Fruit fly (Drosophila melanogaster) whole organism, embryonic: ENCODE results near the gene Col4a1.

Source experiments
- ATbp ChIP-seq: fragments of 200-800 bp; sonication (Bioruptor generic); optimal IDR thresholded peaks from 2 replicates; lab custom pipeline; 2017; ENCODE audit warnings: missing biosample characterization, mild to moderate bottlenecking, missing genetic modification characterization, missing genetic modification reagents
- Ada2b ChIP-seq: fragments of 200-800 bp; sonication (Bioruptor generic); IDR thresholded peaks from 2 replicates; pipeline ENCODE4 v1.3.6; 2022; ENCODE audit warnings: missing biosample characterization, missing genetic modification characterization
- Atf3 ChIP-seq: fragments of 200-800 bp; sonication (Bioruptor generic); optimal IDR thresholded peaks from 3 replicates; lab custom pipeline; 2016; ENCODE audit warnings: missing biosample characterization, missing genetic modification characterization
- B-H2 ChIP-seq: fragments of 200-800 bp; sonication (Bioruptor generic); optimal IDR thresholded peaks from 2 replicates; lab custom pipeline; 2018; ENCODE audit warnings: missing biosample characterization, mild to moderate bottlenecking, missing genetic modification characterization
- CG13775 ChIP-seq: fragments of 200-800 bp; sonication (Bioruptor generic); optimal IDR thresholded peaks from 3 replicates; lab custom pipeline; 2017; ENCODE audit warnings: missing biosample characterization, mild to moderate bottlenecking, missing genetic modification characterization
- CG15269 ChIP-seq: fragments of 200-800 bp; sonication (Bioruptor generic); optimal IDR thresholded peaks from 2 replicates; lab custom pipeline; 2018; ENCODE audit warnings: missing biosample characterization, mild to moderate bottlenecking, missing genetic modification characterization, moderate library complexity
- CG17361 ChIP-seq: fragments of 200-800 bp; sonication (Bioruptor generic); IDR thresholded peaks from 3 replicates; pipeline ENCODE4 v1.3.6; 2022; ENCODE audit warnings: missing biosample characterization, missing genetic modification characterization
- CG2199 ChIP-seq: fragments of 200-800 bp; sonication (Bioruptor generic); IDR thresholded peaks from 3 replicates; pipeline ENCODE4 v1.3.6; 2022; ENCODE audit warnings: missing biosample characterization, missing genetic modification characterization
- CG32532 ChIP-seq: fragments of 200-800 bp; sonication (Bioruptor generic); IDR thresholded peaks from 2 replicates; pipeline ENCODE4 v1.3.6; 2022; ENCODE audit warnings: missing biosample characterization, missing genetic modification characterization
- CG32767 ChIP-seq: fragments of 200-800 bp; sonication (Bioruptor generic); IDR thresholded peaks from 2 replicates; pipeline ENCODE4 v1.3.6; 2022; ENCODE audit warnings: missing biosample characterization, missing genetic modification characterization
- CG4404 ChIP-seq: fragments of 200-800 bp; sonication (Bioruptor generic); IDR thresholded peaks from 2 replicates; pipeline ENCODE4 v1.3.6; 2022; ENCODE audit warnings: missing biosample characterization, missing genetic modification characterization
- CG6272 ChIP-seq: fragments of 200-800 bp; sonication (Bioruptor generic); IDR thresholded peaks from 2 replicates; pipeline ENCODE4 v1.3.6; 2022; ENCODE audit warnings: missing biosample characterization, missing genetic modification characterization
- CG6683 ChIP-seq: fragments of 200-800 bp; sonication (Bioruptor generic); optimal IDR thresholded peaks from 2 replicates; lab custom pipeline; 2017; ENCODE audit warnings: missing biosample characterization, mild to moderate bottlenecking, missing genetic modification characterization, missing genetic modification reagents
- CG6791 ChIP-seq: fragments of 200-800 bp; sonication (Bioruptor generic); IDR thresholded peaks from 3 replicates; pipeline ENCODE4 v1.3.6; 2022; ENCODE audit warnings: missing biosample characterization, missing genetic modification characterization; ENCODE audit not compliant: partially characterized antibody
- CG7786 ChIP-seq: fragments of 200-800 bp; sonication (Bioruptor generic); optimal IDR thresholded peaks from 2 replicates; lab custom pipeline; 2016; ENCODE audit warnings: missing biosample characterization, missing genetic modification characterization
- CG8359 ChIP-seq: fragments of 200-800 bp; sonication (Bioruptor generic); optimal IDR thresholded peaks from 2 replicates; lab custom pipeline; 2017; ENCODE audit warnings: missing biosample characterization, mild to moderate bottlenecking, missing genetic modification characterization, borderline replicate concordance
- CG9727 ChIP-seq: fragments of 200-800 bp; sonication (Bioruptor generic); optimal IDR thresholded peaks from 3 replicates; lab custom pipeline; 2017; ENCODE audit warnings: missing biosample characterization, mild to moderate bottlenecking, missing genetic modification characterization
- CkIIα-i1 ChIP-seq: fragments of 200-800 bp; sonication (Bioruptor generic); IDR thresholded peaks from 2 replicates; pipeline ENCODE4 v1.3.6; 2022; ENCODE audit warnings: missing biosample characterization, missing genetic modification characterization
- Dad ChIP-seq: fragments of 200-800 bp; sonication (Bioruptor generic); optimal IDR thresholded peaks from 3 replicates; lab custom pipeline; 2016; ENCODE audit warnings: missing biosample characterization, missing genetic modification characterization
- Drgx ChIP-seq: fragments of 200-800 bp; sonication (Bioruptor generic); IDR thresholded peaks from 2 replicates; pipeline ENCODE4 v1.3.6; 2022; ENCODE audit warnings: missing biosample characterization, missing genetic modification characterization
- Hey ChIP-seq: fragments of 200-800 bp; sonication (Bioruptor generic); optimal IDR thresholded peaks from 3 replicates; lab custom pipeline; 2018; ENCODE audit warnings: missing biosample characterization, mild to moderate bottlenecking, missing genetic modification characterization
- Hmx ChIP-seq: fragments of 200-800 bp; sonication (Bioruptor generic); optimal IDR thresholded peaks from 2 replicates; lab custom pipeline; 2016; ENCODE audit warnings: missing biosample characterization, missing genetic modification characterization
- Hr51 ChIP-seq, 2 experiments: fragments of 200-800 bp; sonication (Bioruptor generic); optimal IDR thresholded peaks; 2 replicates in 1 of 2; 3 replicates in 1 of 2; lab custom pipeline; 2016 to 2018; ENCODE audit warnings: missing biosample characterization in 2 of 2, missing genetic modification characterization in 2 of 2, mild to moderate bottlenecking in 1 of 2, moderate library complexity in 1 of 2
- Hsf ChIP-seq: fragments of 200-800 bp; sonication (Bioruptor generic); optimal IDR thresholded peaks from 3 replicates; lab custom pipeline; 2016; ENCODE audit warnings: missing biosample characterization, missing genetic modification characterization
- Jarid2 ChIP-seq: fragments of 200-800 bp; sonication (Bioruptor generic); optimal IDR thresholded peaks from 3 replicates; lab custom pipeline; 2017; ENCODE audit warnings: mild to moderate bottlenecking, missing biosample characterization, missing genetic modification reagents, missing genetic modification characterization
- MESR4 ChIP-seq: fragments of 200-800 bp; sonication (Bioruptor generic); optimal IDR thresholded peaks from 2 replicates; lab custom pipeline; 2018; ENCODE audit warnings: missing biosample characterization, mild to moderate bottlenecking, missing genetic modification characterization, moderate library complexity
- Nf-YA ChIP-seq: fragments of 200-800 bp; sonication (Bioruptor generic); IDR thresholded peaks from 2 replicates; pipeline ENCODE4 v1.3.6; 2022; ENCODE audit warnings: missing biosample characterization, missing genetic modification characterization
- Rfx ChIP-seq: fragments of 200-800 bp; sonication (Bioruptor generic); IDR thresholded peaks from 2 replicates; pipeline ENCODE4 v1.3.6; 2022; ENCODE audit warnings: missing biosample characterization, missing genetic modification characterization
- Rx ChIP-seq: fragments of 200-800 bp; sonication (Bioruptor generic); IDR thresholded peaks from 2 replicates; pipeline ENCODE4 v1.3.6; 2022; ENCODE audit warnings: missing biosample characterization, missing genetic modification characterization
- Taf1 ChIP-seq: fragments of 200-800 bp; sonication (Bioruptor generic); IDR thresholded peaks from 2 replicates; pipeline ENCODE4 v1.3.6; 2022; ENCODE audit warnings: missing biosample characterization, missing genetic modification characterization
- Vsx1 ChIP-seq: fragments of 200-800 bp; sonication (Bioruptor generic); optimal IDR thresholded peaks from 2 replicates; lab custom pipeline; 2017; ENCODE audit warnings: missing biosample characterization, mild to moderate bottlenecking, missing genetic modification characterization, missing genetic modification reagents
- ab ChIP-seq: fragments of 200-800 bp; sonication (Bioruptor generic); optimal IDR thresholded peaks from 2 replicates; lab custom pipeline; 2016; ENCODE audit warnings: missing biosample characterization, missing genetic modification characterization
- bsh ChIP-seq, 2 experiments: fragments of 200-800 bp; sonication (Bioruptor generic); optimal IDR thresholded peaks; 2 replicates each; lab custom pipeline; 2017 to 2018; ENCODE audit warnings: mild to moderate bottlenecking in 2 of 2, missing biosample characterization in 2 of 2, missing genetic modification characterization in 2 of 2, moderate library complexity in 1 of 2
- btn ChIP-seq: fragments of 200-800 bp; sonication (Bioruptor generic); optimal IDR thresholded peaks from 2 replicates; lab custom pipeline; 2016; ENCODE audit warnings: missing biosample characterization, missing genetic modification characterization
- chn ChIP-seq: fragments of 200-800 bp; sonication (Bioruptor generic); optimal IDR thresholded peaks from 2 replicates; lab custom pipeline; 2016; ENCODE audit warnings: missing biosample characterization, missing genetic modification characterization
- crol ChIP-seq: fragments of 200-800 bp; sonication (Bioruptor generic); IDR thresholded peaks from 2 replicates; pipeline ENCODE4 v1.3.6; 2022; ENCODE audit warnings: missing biosample characterization, missing genetic modification characterization
- cwo ChIP-seq: fragments of 200-800 bp; sonication (Bioruptor generic); optimal IDR thresholded peaks from 3 replicates; lab custom pipeline; 2017; ENCODE audit warnings: missing biosample characterization, missing genetic modification characterization, mild to moderate bottlenecking, moderate library complexity, missing genetic modification reagents
- danr ChIP-seq: fragments of 200-800 bp; sonication (Bioruptor generic); IDR thresholded peaks from 2 replicates; pipeline ENCODE4 v1.3.6; 2022; ENCODE audit warnings: missing biosample characterization, missing genetic modification characterization
- disco-r ChIP-seq: fragments of 200-800 bp; sonication (Bioruptor generic); optimal IDR thresholded peaks from 2 replicates; lab custom pipeline; 2016; ENCODE audit warnings: missing biosample characterization, missing genetic modification characterization
- ems ChIP-seq: fragments of 200-800 bp; sonication (Bioruptor generic); optimal IDR thresholded peaks from 3 replicates; lab custom pipeline; 2016; ENCODE audit warnings: missing biosample characterization, missing genetic modification characterization
- hb ChIP-seq: fragments of 200-800 bp; sonication (Bioruptor generic); IDR thresholded peaks from 3 replicates; pipeline ENCODE4 v1.3.6; 2022; ENCODE audit warnings: missing biosample characterization, missing genetic modification characterization; ENCODE audit not compliant: partially characterized antibody
- lmd ChIP-seq: fragments of 200-800 bp; sonication (Bioruptor generic); IDR thresholded peaks from 2 replicates; pipeline ENCODE4 v1.3.6; 2022; ENCODE audit warnings: missing biosample characterization, missing genetic modification characterization
- lov ChIP-seq, 2 experiments: fragments of 200-800 bp in 1 of 2; fragments of >200 bp in 1 of 2; sonication (Bioruptor generic) in 1 of 2; IDR thresholded peaks in 1 of 2; optimal IDR thresholded peaks in 1 of 2; 2 replicates in 1 of 2; 3 replicates in 1 of 2; pipeline versions ENCODE4 v1.3.6 to Lab custom; 2017 to 2022; ENCODE audit warnings: missing biosample characterization in 1 of 2, missing genetic modification characterization in 1 of 2
- nmo ChIP-seq: fragments of 200-800 bp; sonication (Bioruptor generic); optimal IDR thresholded peaks from 2 replicates; lab custom pipeline; 2018; ENCODE audit warnings: missing biosample characterization, mild to moderate bottlenecking, missing genetic modification characterization, moderate library complexity
- odd ChIP-seq: fragments of 200-800 bp; sonication (Bioruptor generic); optimal IDR thresholded peaks from 2 replicates; lab custom pipeline; 2017; ENCODE audit warnings: missing biosample characterization, mild to moderate bottlenecking, missing genetic modification characterization
- sc ChIP-seq, 3 experiments: fragments of >200 bp in 2 of 3; fragments of 200-800 bp in 1 of 3; sonication (Bioruptor generic) in 1 of 3; optimal IDR thresholded peaks; 2 replicates in 2 of 3; 3 replicates in 1 of 3; lab custom pipeline; 2017; ENCODE audit warnings: mild to moderate bottlenecking in 1 of 3, missing biosample characterization in 1 of 3, missing genetic modification characterization in 1 of 3, missing genetic modification reagents in 1 of 3
- sqz ChIP-seq: fragments of 200-800 bp; sonication (Bioruptor generic); optimal IDR thresholded peaks from 3 replicates; lab custom pipeline; 2018; ENCODE audit warnings: missing biosample characterization, mild to moderate bottlenecking, missing genetic modification characterization
- sr ChIP-seq: fragments of 200-800 bp; sonication (Bioruptor generic); IDR thresholded peaks from 3 replicates; pipeline ENCODE4 v1.3.6; 2022; ENCODE audit warnings: missing biosample characterization, missing genetic modification characterization
- tin ChIP-seq: fragments of 200-800 bp; sonication (Bioruptor generic); optimal IDR thresholded peaks from 3 replicates; lab custom pipeline; 2016; ENCODE audit warnings: missing biosample characterization, missing genetic modification characterization

Gene Col4a1

dm6 chr2L:5060952-5061478, 31.6 kb downstream of the Col4a1 start (continued):
- no peak for TF ChIP-seq Drgx (GFP tag; lab: Robert Waterston, UW)
- peak; percentile 70 for TF ChIP-seq CG32532 (GFP tag; lab: Robert Waterston, UW)
- TF ChIP-seq ab (GFP tag; lab: Kevin White, UChicago), result no peak
- TF ChIP-seq CG17361 (GFP tag; lab: Robert Waterston, UW), result peak; percentile 60
- peak in 1 of 2 experiments; percentile 63 for TF ChIP-seq Hr51 (GFP tag; optimal IDR thresholded peaks at IDR 0.05; lab: Kevin White, UChicago)
- no peak for TF ChIP-seq chn (GFP tag; lab: Kevin White, UChicago)
- TF ChIP-seq Rx, result peak; percentile 58
- TF ChIP-seq cwo (GFP tag; lab: Kevin White, UChicago), result peak; percentile 87
- no peak for TF ChIP-seq Nf-YA (GFP tag; lab: Robert Waterston, UW)
- TF ChIP-seq ATbp, result peak; percentile 73
- TF ChIP-seq CG8359, result peak; percentile 15
- TF ChIP-seq sc (optimal IDR thresholded peaks at IDR 0.05; lab: Kevin White, UChicago), result no peak
- TF ChIP-seq sc (GFP tag; optimal IDR thresholded peaks at IDR 0.05; lab: Kevin White, UChicago), result no peak
- TF ChIP-seq Hey, result peak; percentile 6
- TF ChIP-seq CG32767 (GFP tag; lab: Robert Waterston, UW), result no peak
- peak; percentile 25 for TF ChIP-seq nmo
- peak; percentile 31 for TF ChIP-seq Vsx1 (GFP tag; lab: Kevin White, UChicago)
- TF ChIP-seq CG4404 (GFP tag; lab: Robert Waterston, UW), result no peak
- TF ChIP-seq CkIIα-i1 (GFP tag; lab: Robert Waterston, UW), result no peak
- no peak for TF ChIP-seq MESR4 (GFP tag; lab: Kevin White, UChicago)
- TF ChIP-seq odd (GFP tag; lab: Kevin White, UChicago), result peak; percentile 72
- peak in 1 of 2 experiments; percentile 42 for TF ChIP-seq bsh (GFP tag; optimal IDR thresholded peaks at IDR 0.05; lab: Kevin White, UChicago)
- peak; percentile 72 for TF ChIP-seq Taf1
- peak; percentile 12 for TF ChIP-seq Jarid2 (GFP tag; lab: Kevin White, UChicago)
- TF ChIP-seq Ada2b, result peak; percentile 66
- peak; percentile 46 for TF ChIP-seq B-H2
- TF ChIP-seq lmd (GFP tag; lab: Robert Waterston, UW), result peak; percentile 63; the same call in 1 of the 2 replicates
- TF ChIP-seq lov (optimal IDR thresholded peaks at IDR 0.05; lab: Kevin White, UChicago), result no peak
- TF ChIP-seq lov (GFP tag; IDR thresholded peaks at IDR 0.05; lab: Robert Waterston, UW), result 0 out of 3 replicates have a peak, but pooled peaks have one; percentile 20
- TF ChIP-seq tin (GFP tag; lab: Kevin White, UChicago), result peak; percentile 49
- TF ChIP-seq CG15269 (tag; lab: Kevin White, UChicago), result peak; percentile 63
- TF ChIP-seq Rfx (GFP tag; lab: Robert Waterston, UW), result peak; percentile 82
- no peak for TF ChIP-seq crol (GFP tag; lab: Robert Waterston, UW)
- TF ChIP-seq Hsf (GFP tag; lab: Kevin White, UChicago), result peak; percentile 31
- TF ChIP-seq sr, result no peak; the same call in 2 of the 3 replicates
- TF ChIP-seq ems (GFP tag; lab: Kevin White, UChicago), result peak; percentile 62
- TF ChIP-seq CG9727 (GFP tag; lab: Kevin White, UChicago), result peak; percentile 66
- TF ChIP-seq Hmx (GFP tag; lab: Kevin White, UChicago), result peak; percentile 57
- TF ChIP-seq Atf3 (GFP tag; lab: Kevin White, UChicago), result no peak
- no peak for TF ChIP-seq CG6272 (GFP tag; lab: Robert Waterston, UW)
- TF ChIP-seq CG6791 (GFP tag; lab: Robert Waterston, UW), result no peak
- TF ChIP-seq CG6683 (GFP tag; lab: Kevin White, UChicago), result peak; percentile 61
- TF ChIP-seq hb (GFP tag; lab: Robert Waterston, UW), result no peak
- no peak for TF ChIP-seq Dad (GFP tag; lab: Kevin White, UChicago)
- TF ChIP-seq sqz (GFP tag; lab: Kevin White, UChicago), result peak; percentile 21
- peak; percentile 61 for TF ChIP-seq disco-r (GFP tag; lab: Kevin White, UChicago)
- TF ChIP-seq CG7786 (GFP tag; lab: Kevin White, UChicago), result peak; percentile 51
- peak; percentile 35 for TF ChIP-seq CG13775 (GFP tag; lab: Kevin White, UChicago)
- TF ChIP-seq btn, result no peak
- TF ChIP-seq danr (GFP tag; lab: Robert Waterston, UW), result peak; percentile 49; the same call in 1 of the 2 replicates
- TF ChIP-seq CG2199, result no peak
